Worm (Caenorhabditis elegans) whole organism, young adult: ENCODE data around the gene apn-1.

Experiments used
- C06A6.2 ChIP-seq: fragments of 200-800 bp; sonication (Bioruptor generic); conservative IDR thresholded peaks from 2 replicates; pipeline ENCODE4 v1.3.6; 2022; ENCODE audit warnings: missing genetic modification characterization, missing compliant biosample characterization
- C17E4.6 ChIP-seq: fragments of 200-800 bp; sonication (Bioruptor generic); IDR thresholded peaks from 2 replicates; pipeline ENCODE4 v1.3.6; 2022; ENCODE audit warnings: missing genetic modification reagents, missing genetic modification characterization, missing compliant biosample characterization
- D2030.7 ChIP-seq: fragments of 200-800 bp; sonication (Bioruptor generic); IDR thresholded peaks from 2 replicates; pipeline ENCODE4 v1.3.6; 2022; ENCODE audit warnings: missing genetic modification reagents, missing genetic modification characterization, missing compliant biosample characterization
- F23B12.7 ChIP-seq: sonication (generic microtip); optimal IDR thresholded peaks from 2 replicates; lab custom pipeline; 2017; ENCODE audit warnings: missing genetic modification characterization, mild to moderate bottlenecking, missing compliant biosample characterization, antibody characterized with exemption, moderate library complexity; ENCODE audit not compliant: insufficient read depth
- F55B11.4 ChIP-seq: sonication (generic microtip); optimal IDR thresholded peaks from 2 replicates; lab custom pipeline; 2016; ENCODE audit warnings: missing compliant biosample characterization, missing genetic modification characterization, borderline replicate concordance; ENCODE audit not compliant: insufficient read depth
- T26A5.8 ChIP-seq: sonication (generic microtip); optimal IDR thresholded peaks from 2 replicates; lab custom pipeline; 2016; ENCODE audit warnings: missing genetic modification characterization, missing compliant biosample characterization
- Y53G8AR.9 ChIP-seq: fragments of 200-800 bp; sonication (Bioruptor generic); conservative IDR thresholded peaks from 2 replicates; pipeline ENCODE4 v1.3.6; 2022; ENCODE audit warnings: missing genetic modification reagents, missing genetic modification characterization, missing compliant biosample characterization
- Y56A3A.18 ChIP-seq: fragments of 200-800 bp; sonication (Bioruptor generic); IDR thresholded peaks from 2 replicates; pipeline ENCODE4 v1.3.6; 2022; ENCODE audit warnings: missing genetic modification reagents, missing genetic modification characterization, missing compliant biosample characterization
- Y67H2A.10 ChIP-seq: fragments of 200-800 bp; sonication (Bioruptor generic); conservative IDR thresholded peaks from 2 replicates; pipeline ENCODE4 v1.3.6; 2022; ENCODE audit warnings: missing genetic modification reagents, missing genetic modification characterization, missing compliant biosample characterization
- aptf-3 ChIP-seq: fragments of 200-800 bp; sonication (Bioruptor generic); IDR thresholded peaks from 2 replicates; pipeline ENCODE4 v1.3.6; 2022; ENCODE audit warnings: missing genetic modification characterization, missing compliant biosample characterization
- atf-7 ChIP-seq: sonication (generic microtip); optimal IDR thresholded peaks from 2 replicates; lab custom pipeline; 2017; ENCODE audit warnings: mild to moderate bottlenecking, missing genetic modification characterization, missing compliant biosample characterization
- attf-3 ChIP-seq: fragments of 200-800 bp; sonication (Bioruptor generic); conservative IDR thresholded peaks from 2 replicates; pipeline ENCODE4 v1.3.6; 2022; ENCODE audit warnings: missing genetic modification reagents, missing genetic modification characterization, missing compliant biosample characterization
- attf-5 ChIP-seq: fragments of 200-800 bp; sonication (Bioruptor generic); optimal IDR thresholded peaks from 2 replicates; lab custom pipeline; 2018; ENCODE audit warnings: mild to moderate bottlenecking, missing genetic modification characterization, missing compliant biosample characterization
- attf-6 ChIP-seq: fragments of 200-800 bp; sonication (Bioruptor generic); IDR thresholded peaks from 2 replicates; pipeline ENCODE4 v1.3.6; 2022; ENCODE audit warnings: missing genetic modification reagents, missing genetic modification characterization, missing compliant biosample characterization
- cebp-1 ChIP-seq, 2 experiments: fragments of 200-800 bp in 1 of 2; sonication (Bioruptor generic) in 1 of 2; sonication (generic microtip) in 1 of 2; IDR thresholded peaks in 1 of 2; optimal IDR thresholded peaks in 1 of 2; 2 replicates each; pipeline versions ENCODE4 v1.3.6 to Lab custom; 2017 to 2022; ENCODE audit warnings: missing compliant biosample characterization in 2 of 2, missing genetic modification characterization in 2 of 2, mild to moderate bottlenecking in 1 of 2, missing genetic modification reagents in 1 of 2, moderate library complexity in 1 of 2
- cebp-2 ChIP-seq: fragments of 200-800 bp; sonication (Bioruptor generic); IDR thresholded peaks from 2 replicates; pipeline ENCODE4 v1.3.6; 2022; ENCODE audit warnings: missing genetic modification characterization, missing compliant biosample characterization
- ceh-100 ChIP-seq: fragments of 200-800 bp; sonication (Bioruptor generic); IDR thresholded peaks from 2 replicates; pipeline ENCODE4 v1.3.6; 2022; ENCODE audit warnings: missing genetic modification reagents, missing genetic modification characterization, missing compliant biosample characterization
- die-1 ChIP-seq: sonication (generic microtip); optimal IDR thresholded peaks from 2 replicates; lab custom pipeline; 2016; ENCODE audit warnings: missing genotype, mild to moderate bottlenecking, missing genetic modification characterization, missing compliant biosample characterization
- efl-1 ChIP-seq: fragments of 150-350 bp; optimal IDR thresholded peaks from 2 replicates; lab custom pipeline; 2014; ENCODE audit warnings: missing biosample characterization, missing genetic modification reagents, missing genetic modification characterization
- ets-4 ChIP-seq: fragments of 200-800 bp; sonication (Bioruptor generic); optimal IDR thresholded peaks from 2 replicates; lab custom pipeline; 2018; ENCODE audit warnings: mild to moderate bottlenecking, missing genetic modification characterization, missing compliant biosample characterization
- him-1 ChIP-seq: sonication (generic microtip); optimal IDR thresholded peaks from 2 replicates; lab custom pipeline; 2016; ENCODE audit warnings: missing genotype, missing genetic modification reagents, missing genetic modification characterization, missing compliant biosample characterization
- hlh-26 ChIP-seq: fragments of 200-800 bp; sonication (Bioruptor generic); conservative IDR thresholded peaks from 2 replicates; pipeline ENCODE4 v1.3.6; 2022; ENCODE audit warnings: missing genetic modification reagents, missing genetic modification characterization, missing compliant biosample characterization
- hmg-1.2 ChIP-seq: fragments of 200-800 bp; sonication (Bioruptor generic); IDR thresholded peaks from 2 replicates; pipeline ENCODE4 v1.3.6; 2022; ENCODE audit warnings: missing genetic modification reagents, missing genetic modification characterization, missing compliant biosample characterization
- hmg-20 ChIP-seq: fragments of 200-800 bp; sonication (Bioruptor generic); IDR thresholded peaks from 2 replicates; pipeline ENCODE4 v1.3.6; 2022; ENCODE audit warnings: missing genetic modification reagents, missing genetic modification characterization, missing compliant biosample characterization
- hrde-1 ChIP-seq: sonication (generic microtip); optimal IDR thresholded peaks from 2 replicates; lab custom pipeline; 2016; ENCODE audit warnings: missing genetic modification characterization, mild to moderate bottlenecking, missing compliant biosample characterization, moderate library complexity, missing genotype, missing genetic modification reagents, borderline replicate concordance
- lin-35 ChIP-seq, 3 experiments: fragments of 150-350 bp in 2 of 3; sonication (generic microtip) in 1 of 3; optimal IDR thresholded peaks; 2 replicates each; lab custom pipeline; 2014 to 2018; ENCODE audit warnings: missing biosample characterization in 3 of 3, missing genetic modification characterization in 3 of 3, missing genetic modification reagents in 3 of 3
- madf-8 ChIP-seq: fragments of 200-800 bp; sonication (Bioruptor generic); conservative IDR thresholded peaks from 2 replicates; pipeline ENCODE4 v1.3.6; 2022; ENCODE audit warnings: missing genetic modification reagents, missing genetic modification characterization, missing compliant biosample characterization
- mcd-1 ChIP-seq: fragments of 200-800 bp; sonication (Bioruptor generic); IDR thresholded peaks from 2 replicates; pipeline ENCODE4 v1.3.6; 2022; ENCODE audit warnings: missing genetic modification reagents, missing genetic modification characterization, missing compliant biosample characterization
- nhr-179 ChIP-seq: sonication (generic microtip); optimal IDR thresholded peaks from 2 replicates; lab custom pipeline; 2016; ENCODE audit warnings: mild to moderate bottlenecking, missing genetic modification characterization, missing compliant biosample characterization
- nhr-80 ChIP-seq: sonication (generic microtip); optimal IDR thresholded peaks from 2 replicates; lab custom pipeline; 2016; ENCODE audit warnings: missing genetic modification characterization, missing compliant biosample characterization
- rcor-1 ChIP-seq: fragments of 200-800 bp; sonication (Bioruptor generic); IDR thresholded peaks from 2 replicates; pipeline ENCODE4 v1.3.6; 2022; ENCODE audit warnings: missing genetic modification reagents, missing genetic modification characterization, missing compliant biosample characterization
- rpc-1 ChIP-seq, 2 experiments: fragments of 150-350 bp in 1 of 2; sonication (generic microtip) in 1 of 2; optimal IDR thresholded peaks; 2 replicates each; lab custom pipeline; 2014 to 2018; ENCODE audit warnings: missing biosample characterization in 1 of 2, missing genetic modification characterization in 1 of 2, missing genetic modification reagents in 1 of 2, missing genotype in 1 of 2
- snpc-3.4 ChIP-seq: sonication (generic microtip); optimal IDR thresholded peaks from 2 replicates; lab custom pipeline; 2017; ENCODE audit warnings: missing genetic modification characterization, mild to moderate bottlenecking, missing compliant biosample characterization, antibody characterized with exemption, moderate library complexity, missing genotype, missing genetic modification reagents
- snpc-4 ChIP-seq, 5 experiments: fragments of 150-350 bp in 1 of 5; sonication (generic microtip) in 4 of 5; optimal IDR thresholded peaks; 2 replicates each; lab custom pipeline; 2014 to 2018; ENCODE audit warnings: missing genetic modification characterization in 5 of 5, missing biosample characterization in 3 of 5, antibody characterized with exemption in 2 of 5, mild to moderate bottlenecking in 2 of 5, missing compliant biosample characterization in 2 of 5, missing genotype in 2 of 5, moderate library complexity in 2 of 5, missing genetic modification reagents in 1 of 5
- somi-1 ChIP-seq: fragments of 200-800 bp; sonication (Bioruptor generic); optimal IDR thresholded peaks from 2 replicates; lab custom pipeline; 2018; ENCODE audit warnings: mild to moderate bottlenecking, missing genetic modification characterization, missing compliant biosample characterization
- tbp1 ChIP-seq: fragments of 200-800 bp; sonication (Bioruptor generic); optimal IDR thresholded peaks from 2 replicates; lab custom pipeline; 2018; ENCODE audit warnings: mild to moderate bottlenecking, missing genetic modification characterization, missing compliant biosample characterization
- zfh-2 ChIP-seq: fragments of 200-800 bp; sonication (Bioruptor generic); conservative IDR thresholded peaks from 2 replicates; pipeline ENCODE4 v1.3.6; 2022; ENCODE audit warnings: missing genetic modification reagents, missing genetic modification characterization, missing compliant biosample characterization
- ztf-25 ChIP-seq: fragments of 200-800 bp; sonication (Bioruptor generic); IDR thresholded peaks from 2 replicates; pipeline ENCODE4 v1.3.6; 2022; ENCODE audit warnings: missing genetic modification reagents, missing genetic modification characterization, missing compliant biosample characterization
- ztf-28 ChIP-seq: fragments of 200-800 bp; sonication (Bioruptor generic); IDR thresholded peaks from 2 replicates; pipeline ENCODE4 v1.3.6; 2022; ENCODE audit warnings: missing genetic modification reagents, missing genetic modification characterization, missing compliant biosample characterization
- ztf-3 ChIP-seq: fragments of 200-800 bp; sonication (Bioruptor generic); optimal IDR thresholded peaks from 2 replicates; lab custom pipeline; 2018; ENCODE audit warnings: mild to moderate bottlenecking, missing genetic modification characterization, missing compliant biosample characterization

The apn-1 gene

ce11 chrII:8041642-8042041, 5.7 kb upstream of the apn-1 start:
- TF ChIP-seq Y53G8AR.9 (GFP tag; lab: Robert Waterston, UW) = no peak
- TF ChIP-seq T26A5.8 (tag; lab: Kevin White, UChicago) = no peak
- TF ChIP-seq snpc-4 (GFP tag; optimal IDR thresholded peaks at IDR 0.05; lab: Kevin White, UChicago) = no peak
- TF ChIP-seq snpc-4 (tag; optimal IDR thresholded peaks at IDR 0.05; lab: Kevin White, UChicago) = no peak
- TF ChIP-seq hmg-1.2 = peak; percentile 18; the same call in 1 of the 2 replicates
- TF ChIP-seq cebp-2 = no peak
- TF ChIP-seq rcor-1 (GFP tag; lab: Robert Waterston, UW) = no peak
- TF ChIP-seq cebp-1 (GFP tag; IDR thresholded peaks at IDR 0.05; lab: Robert Waterston, UW) = no peak
- peak; percentile 16 for TF ChIP-seq cebp-1 (tag; optimal IDR thresholded peaks at IDR 0.05; lab: Kevin White, UChicago)
- peak; percentile 95 for TF ChIP-seq attf-3
- TF ChIP-seq efl-1 = no peak
- TF ChIP-seq attf-5 (GFP tag; lab: Kevin White, UChicago) = peak; percentile 54
- TF ChIP-seq C17E4.6 (GFP tag; lab: Robert Waterston, UW) = no peak

- TF ChIP-seq F23B12.7 (no peak), zfh-2 (GFP tag; lab: Robert Waterston, UW) (0 out of 2 replicates have a peak, but pooled peaks have one; percentile 32), atf-7 (tag; lab: Kevin White, UChicago) (no peak)
These were observed 5.1 kb upstream of the apn-1 start, which contains the start of gene T05H10.1 for ce11 chrII:8042289-8042688. T05H10.1 (plus strand) TSS chrII:8042589.

- TF ChIP-seq Y56A3A.18 (GFP tag; lab: Robert Waterston, UW) (no peak), C06A6.2 (no peak), die-1 (tag; lab: Kevin White, UChicago) (no peak), aptf-3 (no peak), him-1 (no peak), hlh-26 (GFP tag; lab: Robert Waterston, UW) (no peak), ztf-3 (no peak), D2030.7 (GFP tag; lab: Robert Waterston, UW) (no peak), ceh-100 (GFP tag; lab: Robert Waterston, UW) (no peak), nhr-80 (no peak), hrde-1 (tag; lab: Kevin White, UChicago) (no peak), nhr-179 (tag; lab: Kevin White, UChicago) (no peak), mcd-1 (GFP tag; lab: Robert Waterston, UW) (no peak)
These were observed 3.1 kb downstream of the apn-1 start, which contains the start of gene mtre-1 for ce11 chrII:8050477-8050876. mtre-1 (minus strand) TSS chrII:8050577.

ce11 chrII:8051330-8051729, 4.0 kb downstream of the apn-1 start:
- TF ChIP-seq snpc-4 (GFP tag; optimal IDR thresholded peaks at IDR 0.05; lab: Kevin White, UChicago) (no peak), snpc-4 (tag; optimal IDR thresholded peaks at IDR 0.05; lab: Kevin White, UChicago) (no peak)

ce11 chrII:8052172-8052571, 4.8 kb downstream of the apn-1 start:
- no peak for TF ChIP-seq ztf-28 (GFP tag; lab: Robert Waterston, UW)
- no peak for TF ChIP-seq cebp-1 (GFP tag; IDR thresholded peaks at IDR 0.05; lab: Robert Waterston, UW)
- no peak for TF ChIP-seq cebp-1 (tag; optimal IDR thresholded peaks at IDR 0.05; lab: Kevin White, UChicago)
- no peak for TF ChIP-seq Y67H2A.10 (GFP tag; lab: Robert Waterston, UW)
- TF ChIP-seq somi-1 (GFP tag; lab: Kevin White, UChicago) = no peak
- TF ChIP-seq snpc-3.4 (tag; lab: Kevin White, UChicago) = no peak
- no peak for TF ChIP-seq rpc-1 (optimal IDR thresholded peaks at IDR 0.05; lab: Kevin White, UChicago)
- no peak for TF ChIP-seq rpc-1 (tag; optimal IDR thresholded peaks at IDR 0.05; lab: Kevin White, UChicago)
- no peak for TF ChIP-seq ztf-25
- TF ChIP-seq ets-4 (GFP tag; lab: Kevin White, UChicago) = no peak
- TF ChIP-seq aptf-3 = no peak
- TF ChIP-seq die-1 (tag; lab: Kevin White, UChicago) = no peak
- TF ChIP-seq lin-35 (GFP tag; optimal IDR thresholded peaks at IDR 0.05; lab: Kevin White, UChicago) = no peak
- no peak for TF ChIP-seq F55B11.4 (tag; lab: Kevin White, UChicago)
- peak; percentile 24; the same call in 1 of the 2 replicates for TF ChIP-seq madf-8 (GFP tag; lab: Robert Waterston, UW)
- TF ChIP-seq hmg-20 (GFP tag; lab: Robert Waterston, UW) = no peak
- no peak for TF ChIP-seq attf-6
- no peak for TF ChIP-seq tbp1 (GFP tag; lab: Kevin White, UChicago)
- TF ChIP-seq efl-1 = peak; percentile 71
